Worm (Caenorhabditis elegans) whole organism, L2 larva: Measurements from ENCODE around the gene F59G1.8.
A peak's percentile ranks its signal among the peaks of the same experiment; 100 is the strongest.

ENCODE experiments used
- C34F6.9 ChIP-seq: fragments of 150-350 bp; optimal IDR thresholded peaks from 2 replicates; lab custom pipeline; 2014; ENCODE audit warnings: missing biosample characterization, missing genetic modification characterization
- F13H6.1 ChIP-seq: sonication (generic microtip); optimal IDR thresholded peaks from 2 replicates; lab custom pipeline; 2016; ENCODE audit warnings: missing genetic modification characterization, missing compliant biosample characterization
- R02D3.7 ChIP-seq: fragments of 150-350 bp; optimal IDR thresholded peaks from 2 replicates; lab custom pipeline; 2014; ENCODE audit warnings: missing biosample characterization, missing genetic modification characterization
- Y55F3AM.14 ChIP-seq: fragments of 200-800 bp; sonication (Bioruptor generic); optimal IDR thresholded peaks from 2 replicates; lab custom pipeline; 2018; ENCODE audit warnings: mild to moderate bottlenecking, missing genetic modification characterization, missing compliant biosample characterization
- ZK546.5 ChIP-seq: sonication (generic microtip); optimal IDR thresholded peaks from 2 replicates; lab custom pipeline; 2017; ENCODE audit warnings: missing biosample characterization, missing genetic modification characterization
- alr-1 ChIP-seq: fragments of 150-350 bp; optimal IDR thresholded peaks from 2 replicates; lab custom pipeline; 2014; ENCODE audit warnings: missing biosample characterization, missing genetic modification characterization
- aly-2 ChIP-seq: fragments of 150-350 bp; optimal IDR thresholded peaks from 2 replicates; lab custom pipeline; 2014; ENCODE audit warnings: missing biosample characterization, missing genetic modification characterization
- ama-1 ChIP-seq: fragments of 150-350 bp; optimal IDR thresholded peaks from 2 replicates; lab custom pipeline; 2018; ENCODE audit warnings: inconsistent platforms
- blmp-1 ChIP-seq: sonication (generic microtip); optimal IDR thresholded peaks from 2 replicates; lab custom pipeline; 2017; ENCODE audit warnings: missing genetic modification characterization, mild to moderate bottlenecking, missing compliant biosample characterization, antibody characterized with exemption, moderate library complexity; ENCODE audit not compliant: insufficient read depth
- ceh-16 ChIP-seq: fragments of 150-350 bp; optimal IDR thresholded peaks from 2 replicates; lab custom pipeline; 2014; ENCODE audit warnings: missing biosample characterization, missing genetic modification characterization
- ceh-82 ChIP-seq: fragments of 150-350 bp; optimal IDR thresholded peaks from 2 replicates; lab custom pipeline; 2014; ENCODE audit warnings: missing biosample characterization, missing genetic modification characterization
- crh-2 ChIP-seq: sonication (generic microtip); optimal IDR thresholded peaks from 2 replicates; lab custom pipeline; 2017; ENCODE audit warnings: missing biosample characterization, missing genetic modification characterization
- dmd-4 ChIP-seq: sonication (generic microtip); optimal IDR thresholded peaks from 2 replicates; lab custom pipeline; 2017; ENCODE audit warnings: missing biosample characterization, missing genetic modification characterization
- egl-27 ChIP-seq: sonication (generic microtip); optimal IDR thresholded peaks from 3 replicates; lab custom pipeline; 2017; ENCODE audit warnings: missing biosample characterization, missing genetic modification reagents, missing genetic modification characterization
- elt-1 ChIP-seq: fragments of 150-350 bp; optimal IDR thresholded peaks from 2 replicates; lab custom pipeline; 2014; ENCODE audit warnings: missing biosample characterization, missing genetic modification characterization
- elt-3 ChIP-seq: sonication (generic microtip); optimal IDR thresholded peaks from 2 replicates; lab custom pipeline; 2017; ENCODE audit warnings: missing biosample characterization, missing genetic modification characterization
- fos-1 ChIP-seq: fragments of 150-350 bp; optimal IDR thresholded peaks from 2 replicates; lab custom pipeline; 2014; ENCODE audit warnings: missing biosample characterization, missing genetic modification characterization
- gmeb-1 ChIP-seq: fragments of 150-350 bp; optimal IDR thresholded peaks from 2 replicates; lab custom pipeline; 2014; ENCODE audit warnings: missing biosample characterization, missing genetic modification characterization
- lin-11 ChIP-seq: fragments of 150-350 bp; sonication (generic microtip); optimal IDR thresholded peaks from 2 replicates; lab custom pipeline; 2014; ENCODE audit warnings: missing biosample characterization, missing genetic modification characterization, inconsistent platforms, mixed read lengths
- lin-13 ChIP-seq: fragments of 150-350 bp; optimal IDR thresholded peaks from 2 replicates; lab custom pipeline; 2014; ENCODE audit warnings: missing biosample characterization, missing genetic modification reagents, missing genetic modification characterization
- lin-39 ChIP-seq: fragments of 150-350 bp; optimal IDR thresholded peaks from 2 replicates; lab custom pipeline; 2014; ENCODE audit warnings: missing biosample characterization, missing genetic modification reagents, missing genetic modification characterization
- lsy-2 ChIP-seq, 2 experiments: fragments of 150-350 bp in 1 of 2; sonication (generic microtip) in 1 of 2; optimal IDR thresholded peaks; 2 replicates each; lab custom pipeline; 2014 to 2017; ENCODE audit warnings: missing biosample characterization in 2 of 2, missing genetic modification characterization in 2 of 2
- mab-5 ChIP-seq: fragments of 150-350 bp; optimal IDR thresholded peaks from 2 replicates; lab custom pipeline; 2014; ENCODE audit warnings: missing biosample characterization, missing genetic modification characterization
- mbf-1 ChIP-seq: sonication (generic microtip); optimal IDR thresholded peaks from 2 replicates; lab custom pipeline; 2017; ENCODE audit warnings: missing biosample characterization, missing genetic modification characterization
- mdl-1 ChIP-seq, 2 experiments: fragments of 150-350 bp in 1 of 2; sonication (generic microtip) in 1 of 2; optimal IDR thresholded peaks; 2 replicates each; lab custom pipeline; 2017; ENCODE audit warnings: missing biosample characterization in 2 of 2, missing genetic modification characterization in 2 of 2
- nhr-10 ChIP-seq: sonication (generic microtip); optimal IDR thresholded peaks from 2 replicates; lab custom pipeline; 2017; ENCODE audit warnings: missing biosample characterization, missing genetic modification characterization
- nhr-11 ChIP-seq: fragments of 150-350 bp; optimal IDR thresholded peaks from 2 replicates; lab custom pipeline; 2014; ENCODE audit warnings: missing biosample characterization, missing genetic modification characterization
- nhr-12 ChIP-seq: fragments of 150-350 bp; optimal IDR thresholded peaks from 2 replicates; lab custom pipeline; 2014; ENCODE audit warnings: missing biosample characterization, missing genetic modification characterization
- nhr-129 ChIP-seq: fragments of 150-350 bp; optimal IDR thresholded peaks from 2 replicates; lab custom pipeline; 2014; ENCODE audit warnings: missing biosample characterization, missing genetic modification characterization
- nhr-21 ChIP-seq: fragments of 150-350 bp; optimal IDR thresholded peaks from 2 replicates; lab custom pipeline; 2014; ENCODE audit warnings: missing biosample characterization, missing genetic modification characterization
- nhr-23 ChIP-seq: fragments of 150-350 bp; optimal IDR thresholded peaks from 2 replicates; lab custom pipeline; 2014; ENCODE audit warnings: missing biosample characterization, missing genetic modification reagents, missing genetic modification characterization
- nhr-237 ChIP-seq: fragments of 150-350 bp; optimal IDR thresholded peaks from 2 replicates; lab custom pipeline; 2014; ENCODE audit warnings: missing biosample characterization, missing genetic modification characterization
- nhr-25 ChIP-seq: fragments of 150-350 bp; sonication (generic microtip); optimal IDR thresholded peaks from 3 replicates; lab custom pipeline; 2014; ENCODE audit warnings: missing biosample characterization, missing genetic modification characterization
- nhr-6 ChIP-seq: fragments of 150-350 bp; optimal IDR thresholded peaks from 2 replicates; lab custom pipeline; 2014; ENCODE audit warnings: missing biosample characterization, missing genetic modification characterization
- nhr-77 ChIP-seq: fragments of 150-350 bp; optimal IDR thresholded peaks from 2 replicates; lab custom pipeline; 2014; ENCODE audit warnings: missing biosample characterization, missing genetic modification characterization
- peb-1 ChIP-seq: fragments of 150-350 bp; optimal IDR thresholded peaks from 2 replicates; lab custom pipeline; 2014; ENCODE audit warnings: missing biosample characterization, missing genetic modification characterization
- sem-4 ChIP-seq: fragments of 150-350 bp; optimal IDR thresholded peaks from 2 replicates; lab custom pipeline; 2014; ENCODE audit warnings: missing biosample characterization, missing genetic modification reagents, missing genetic modification characterization
- skn-1 ChIP-seq: sonication (generic microtip); optimal IDR thresholded peaks from 2 replicates; lab custom pipeline; 2017; ENCODE audit warnings: missing biosample characterization, missing genetic modification characterization
- sma-3 ChIP-seq: sonication (generic microtip); optimal IDR thresholded peaks from 2 replicates; lab custom pipeline; 2016; ENCODE audit warnings: missing genetic modification reagents, missing genetic modification characterization, missing compliant biosample characterization
- sma-9 ChIP-seq, 2 experiments: fragments of 150-350 bp in 1 of 2; sonication (generic microtip) in 1 of 2; optimal IDR thresholded peaks; 2 replicates each; lab custom pipeline; 2014 to 2016; ENCODE audit warnings: missing genetic modification characterization in 2 of 2, mild to moderate bottlenecking in 1 of 2, missing biosample characterization in 1 of 2, missing compliant biosample characterization in 1 of 2, missing genetic modification reagents in 1 of 2, moderate library complexity in 1 of 2
- snpc-4 ChIP-seq: fragments of 150-350 bp; optimal IDR thresholded peaks from 2 replicates; lab custom pipeline; 2014; ENCODE audit warnings: missing biosample characterization, missing genetic modification characterization
- unc-39 ChIP-seq: fragments of 150-350 bp; optimal IDR thresholded peaks from 2 replicates; lab custom pipeline; 2014; ENCODE audit warnings: missing biosample characterization, missing genetic modification characterization
- unc-55 ChIP-seq: fragments of 150-350 bp; sonication (generic microtip); optimal IDR thresholded peaks from 3 replicates; lab custom pipeline; 2014; ENCODE audit warnings: missing biosample characterization, missing genetic modification reagents, missing genetic modification characterization
- unc-62 ChIP-seq: fragments of 150-350 bp; optimal IDR thresholded peaks from 2 replicates; lab custom pipeline; 2014; ENCODE audit warnings: missing biosample characterization, missing genetic modification reagents, missing genetic modification characterization
- zag-1 ChIP-seq: fragments of 150-350 bp; optimal IDR thresholded peaks from 2 replicates; lab custom pipeline; 2014; ENCODE audit warnings: missing biosample characterization, missing genetic modification characterization
- ztf-1 ChIP-seq: fragments of 200-800 bp; sonication (Bioruptor generic); conservative IDR thresholded peaks from 2 replicates; pipeline ENCODE4 v1.3.6; 2022; ENCODE audit warnings: missing genetic modification characterization, missing compliant biosample characterization
- ztf-11 ChIP-seq: sonication (generic microtip); optimal IDR thresholded peaks from 2 replicates; lab custom pipeline; 2017; ENCODE audit warnings: missing biosample characterization, missing genetic modification characterization
- ztf-4 ChIP-seq: fragments of 150-350 bp; optimal IDR thresholded peaks from 2 replicates; lab custom pipeline; 2014; ENCODE audit warnings: missing biosample characterization, missing genetic modification characterization

The F59G1.8 gene

ce11 chrII:5931109-5931508 is 24.7 kb downstream of the F59G1.8 start:
- no peak for TF ChIP-seq egl-27 (tag; lab: Kevin White, UChicago)
- TF ChIP-seq nhr-23 (tag; lab: Kevin White, UChicago): no peak
- peak; percentile 51 for TF ChIP-seq crh-2 (tag; lab: Kevin White, UChicago)
- no peak for TF ChIP-seq nhr-237 (tag; lab: Kevin White, UChicago)
- no peak for TF ChIP-seq gmeb-1 (tag; lab: Kevin White, UChicago)
- TF ChIP-seq sma-3: peak; percentile 23
- TF ChIP-seq unc-62 (GFP tag; lab: Kevin White, UChicago): no peak
- TF ChIP-seq Y55F3AM.14 (GFP tag; lab: Kevin White, UChicago): no peak
- no peak for TF ChIP-seq ztf-4 (tag; lab: Kevin White, UChicago)
- no peak for TF ChIP-seq ztf-1
- no peak for TF ChIP-seq lsy-2 (tag; optimal IDR thresholded peaks at IDR 0.05; lab: Kevin White, UChicago)
- TF ChIP-seq elt-3 (tag; lab: Kevin White, UChicago): no peak
- no peak for TF ChIP-seq R02D3.7 (tag; lab: Kevin White, UChicago)
- TF ChIP-seq skn-1 (tag; lab: Kevin White, UChicago): no peak
- TF ChIP-seq ceh-82: no peak
- no peak for TF ChIP-seq snpc-4
- TF ChIP-seq nhr-21: peak; percentile 27
- TF ChIP-seq C34F6.9 (tag; lab: Kevin White, UChicago): no peak
- no peak for TF ChIP-seq ZK546.5 (tag; lab: Kevin White, UChicago)
- TF ChIP-seq lin-13 (GFP tag; lab: Kevin White, UChicago): peak; percentile 27
- TF ChIP-seq aly-2: no peak
- TF ChIP-seq mbf-1 (tag; lab: Kevin White, UChicago): no peak
- TF ChIP-seq lin-11 (tag; lab: Kevin White, UChicago): no peak
- peak; percentile 32 for TF ChIP-seq sma-9 (GFP tag; optimal IDR thresholded peaks at IDR 0.05; lab: Kevin White, UChicago)
- no peak for TF ChIP-seq sma-9 (tag; optimal IDR thresholded peaks at IDR 0.05; lab: Kevin White, UChicago)
- TF ChIP-seq F13H6.1: peak; percentile 53
- TF ChIP-seq nhr-10 (tag; lab: Kevin White, UChicago): no peak
- no peak for TF ChIP-seq nhr-11 (tag; lab: Kevin White, UChicago)
- TF ChIP-seq dmd-4 (tag; lab: Kevin White, UChicago): no peak
- no peak for TF ChIP-seq elt-1
- no peak for TF ChIP-seq ama-1 (lab: Kevin White, UChicago)
- TF ChIP-seq nhr-129 (tag; lab: Kevin White, UChicago): peak; percentile 81
- TF ChIP-seq nhr-12: no peak
- TF ChIP-seq lin-39 (tag; lab: Kevin White, UChicago): no peak
- no peak for TF ChIP-seq mdl-1 (tag; optimal IDR thresholded peaks at IDR 0.05; lab: Kevin White, UChicago)
- no peak for TF ChIP-seq alr-1
- no peak for TF ChIP-seq ztf-11 (tag; lab: Kevin White, UChicago)
- TF ChIP-seq nhr-25 (tag; lab: Kevin White, UChicago): peak; percentile 62
- no peak for TF ChIP-seq ceh-16 (tag; lab: Kevin White, UChicago)
- no peak for TF ChIP-seq peb-1
- TF ChIP-seq nhr-6 (tag; lab: Kevin White, UChicago): no peak
- no peak for TF ChIP-seq unc-39 (tag; lab: Kevin White, UChicago)
- peak; percentile 68 for TF ChIP-seq fos-1 (tag; lab: Kevin White, UChicago)
- TF ChIP-seq blmp-1 (tag; lab: Kevin White, UChicago): peak; percentile 28
- no peak for TF ChIP-seq sem-4 (tag; lab: Kevin White, UChicago)
- TF ChIP-seq mab-5 (tag; lab: Kevin White, UChicago): no peak
- no peak for TF ChIP-seq zag-1 (tag; lab: Kevin White, UChicago)
- TF ChIP-seq unc-55 (GFP tag; lab: Kevin White, UChicago): no peak
- TF ChIP-seq nhr-77: no peak
